Worm (Caenorhabditis elegans) whole organism, mixed stage, embryonic: ENCODE measurements around the gene rab-35.

ENCODE experiments used
- bed-3 ChIP-seq: fragments of 200-800 bp; sonication (Bioruptor generic); optimal IDR thresholded peaks from 3 replicates; lab custom pipeline; 2018; ENCODE audit warnings: mild to moderate bottlenecking, missing genetic modification characterization, moderate library complexity, missing compliant biosample characterization
- blmp-1 ChIP-seq: fragments of 150-350 bp; optimal IDR thresholded peaks from 2 replicates; lab custom pipeline; 2014; ENCODE audit warnings: missing biosample characterization, missing genetic modification characterization
- ceh-39 ChIP-seq: fragments of 150-350 bp; optimal IDR thresholded peaks from 2 replicates; lab custom pipeline; 2014; ENCODE audit warnings: missing biosample characterization, missing genetic modification characterization
- ceh-43 ChIP-seq: fragments of 200-800 bp; sonication (Bioruptor generic); optimal IDR thresholded peaks from 2 replicates; lab custom pipeline; 2018; ENCODE audit warnings: mild to moderate bottlenecking, missing genetic modification characterization, moderate library complexity, missing compliant biosample characterization
- ceh-83 ChIP-seq: fragments of 200-800 bp; sonication (Bioruptor generic); optimal IDR thresholded peaks from 2 replicates; lab custom pipeline; 2018; ENCODE audit warnings: mild to moderate bottlenecking, missing genetic modification characterization, missing compliant biosample characterization
- ces-1 ChIP-seq: fragments of 150-350 bp; optimal IDR thresholded peaks from 2 replicates; lab custom pipeline; 2014; ENCODE audit warnings: missing biosample characterization, missing genetic modification reagents, missing genetic modification characterization
- cnd-1 ChIP-seq: fragments of 200-800 bp; sonication (Bioruptor generic); optimal IDR thresholded peaks from 2 replicates; lab custom pipeline; 2018; ENCODE audit warnings: mild to moderate bottlenecking, missing genetic modification characterization, missing compliant biosample characterization
- drap-1 ChIP-seq: fragments of 200-800 bp; sonication (Bioruptor generic); optimal IDR thresholded peaks from 3 replicates; lab custom pipeline; 2018; ENCODE audit warnings: mild to moderate bottlenecking, missing genetic modification characterization, missing compliant biosample characterization
- elt-1 ChIP-seq: sonication (generic microtip); optimal IDR thresholded peaks from 2 replicates; lab custom pipeline; 2017; ENCODE audit warnings: missing genetic modification characterization, mild to moderate bottlenecking, missing compliant biosample characterization, antibody characterized with exemption, moderate library complexity, borderline replicate concordance; ENCODE audit not compliant: insufficient read depth
- elt-3 ChIP-seq: fragments of 150-350 bp; optimal IDR thresholded peaks from 2 replicates; lab custom pipeline; 2014; ENCODE audit warnings: missing biosample characterization, missing genetic modification characterization
- flh-1 ChIP-seq: fragments of 200-800 bp; sonication (Bioruptor generic); optimal IDR thresholded peaks from 2 replicates; lab custom pipeline; 2018; ENCODE audit warnings: mild to moderate bottlenecking, missing genetic modification characterization, moderate library complexity, missing compliant biosample characterization
- lin-13 ChIP-seq: fragments of 150-350 bp; optimal IDR thresholded peaks from 2 replicates; lab custom pipeline; 2014; ENCODE audit warnings: missing biosample characterization, missing genetic modification characterization
- lin-32 ChIP-seq: fragments of 200-800 bp; sonication (Bioruptor generic); optimal IDR thresholded peaks from 2 replicates; lab custom pipeline; 2018; ENCODE audit warnings: mild to moderate bottlenecking, missing genetic modification characterization, missing compliant biosample characterization
- lsy-2 ChIP-seq: fragments of 150-350 bp; optimal IDR thresholded peaks from 2 replicates; lab custom pipeline; 2014; ENCODE audit warnings: missing biosample characterization, missing genetic modification characterization
- mab-5 ChIP-seq: fragments of 150-350 bp; optimal IDR thresholded peaks from 2 replicates; lab custom pipeline; 2014; ENCODE audit warnings: missing biosample characterization, missing genetic modification characterization
- mep-1 ChIP-seq: fragments of 150-350 bp; optimal IDR thresholded peaks from 2 replicates; lab custom pipeline; 2017; ENCODE audit warnings: missing biosample characterization, missing genetic modification reagents, missing genetic modification characterization, inconsistent platforms
- mls-2 ChIP-seq: sonication (generic microtip); optimal IDR thresholded peaks from 2 replicates; lab custom pipeline; 2016; ENCODE audit warnings: mild to moderate bottlenecking, missing genetic modification characterization, moderate library complexity, missing compliant biosample characterization
- nhr-12 ChIP-seq: fragments of 150-350 bp; optimal IDR thresholded peaks from 2 replicates; lab custom pipeline; 2014; ENCODE audit warnings: missing biosample characterization, missing genetic modification characterization
- nhr-2 ChIP-seq: fragments of 150-350 bp; optimal IDR thresholded peaks from 2 replicates; lab custom pipeline; 2014; ENCODE audit warnings: missing biosample characterization, missing genetic modification characterization
- nhr-237 ChIP-seq: fragments of 150-350 bp; optimal IDR thresholded peaks from 2 replicates; lab custom pipeline; 2014; ENCODE audit warnings: missing biosample characterization, missing genetic modification characterization
- nhr-28 ChIP-seq: fragments of 150-350 bp; optimal IDR thresholded peaks from 2 replicates; lab custom pipeline; 2014; ENCODE audit warnings: missing biosample characterization, missing genetic modification characterization
- nhr-76 ChIP-seq: sonication (generic microtip); optimal IDR thresholded peaks from 2 replicates; lab custom pipeline; 2017; ENCODE audit warnings: missing biosample characterization, missing genetic modification characterization
- pha-4 ChIP-seq: fragments of 150-350 bp; optimal IDR thresholded peaks from 2 replicates; lab custom pipeline; 2018; ENCODE audit warnings: missing biosample characterization, missing genetic modification reagents, missing genetic modification characterization
- sem-2 ChIP-seq: fragments of 200-800 bp; sonication (Bioruptor generic); optimal IDR thresholded peaks from 2 replicates; lab custom pipeline; 2018; ENCODE audit warnings: mild to moderate bottlenecking, missing genetic modification characterization, missing compliant biosample characterization
- snpc-4 ChIP-seq: fragments of 150-350 bp; optimal IDR thresholded peaks from 2 replicates; lab custom pipeline; 2014; ENCODE audit warnings: missing biosample characterization, missing genetic modification characterization
- sptf-1 ChIP-seq: sonication (generic microtip); optimal IDR thresholded peaks from 2 replicates; lab custom pipeline; 2017; ENCODE audit warnings: mild to moderate bottlenecking, missing genetic modification characterization, moderate library complexity, missing compliant biosample characterization
- tbx-8 ChIP-seq: fragments of 200-800 bp; sonication (Bioruptor generic); optimal IDR thresholded peaks from 2 replicates; lab custom pipeline; 2018; ENCODE audit warnings: mild to moderate bottlenecking, missing genetic modification characterization, moderate library complexity, missing compliant biosample characterization
- unc-120 ChIP-seq: sonication (generic microtip); optimal IDR thresholded peaks from 2 replicates; lab custom pipeline; 2017; ENCODE audit warnings: missing genetic modification characterization, missing compliant biosample characterization; ENCODE audit not compliant: poor library complexity, severe bottlenecking
- unc-39 ChIP-seq: fragments of 150-350 bp; optimal IDR thresholded peaks from 2 replicates; lab custom pipeline; 2014; ENCODE audit warnings: missing biosample characterization, missing genetic modification characterization
- ztf-11 ChIP-seq: fragments of 150-350 bp; optimal IDR thresholded peaks from 2 replicates; lab custom pipeline; 2014; ENCODE audit warnings: missing biosample characterization, missing genetic modification characterization

Gene rab-35

ce11 chrIII:11288295-11288694 is 23.1 kb downstream of the rab-35 start:
- TF ChIP-seq nhr-2 (tag; lab: Kevin White, UChicago) (no peak), drap-1 (GFP tag; lab: Kevin White, UChicago) (no peak), pha-4 (tag; lab: Kevin White, UChicago) (no peak), lsy-2 (no peak), elt-1 (no peak), mls-2 (no peak), elt-3 (tag; lab: Kevin White, UChicago) (no peak), unc-39 (tag; lab: Kevin White, UChicago) (no peak), unc-120 (no peak)

DNA sequence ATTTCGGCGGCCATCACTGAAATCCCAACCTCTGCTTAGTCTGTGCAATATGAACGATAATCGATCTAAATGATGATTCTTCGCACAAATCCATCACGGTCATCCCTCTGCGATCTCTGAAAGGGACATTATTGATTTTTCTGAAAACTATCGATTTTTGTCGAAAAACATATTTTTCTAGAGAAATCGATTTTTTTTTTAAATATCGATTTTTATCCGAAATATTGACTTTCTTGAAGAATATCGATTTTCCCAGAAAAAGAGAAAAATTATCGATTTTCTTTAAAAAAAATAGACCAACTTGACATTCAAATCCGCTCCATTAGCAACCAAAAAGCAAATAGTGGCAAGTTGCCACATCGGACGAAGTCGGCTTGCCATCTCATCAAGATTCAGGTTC is 24.0 kb downstream of the rab-35 start:
- TF ChIP-seq ces-1 (GFP tag; lab: Kevin White, UChicago) (no peak), drap-1 (GFP tag; lab: Kevin White, UChicago) (no peak), unc-120 (no peak), nhr-2 (tag; lab: Kevin White, UChicago) (no peak), lin-32 (GFP tag; lab: Kevin White, UChicago) (no peak), ztf-11 (tag; lab: Kevin White, UChicago) (no peak), nhr-76 (tag; lab: Kevin White, UChicago) (no peak), lin-13 (no peak), nhr-12 (tag; lab: Kevin White, UChicago) (no peak), sptf-1 (tag; lab: Kevin White, UChicago) (no peak), elt-1 (no peak)

- TF ChIP-seq ceh-39 (no peak), ceh-43 (GFP tag; lab: Kevin White, UChicago) (no peak), ces-1 (GFP tag; lab: Kevin White, UChicago) (peak; percentile 73), pha-4 (tag; lab: Kevin White, UChicago) (no peak), drap-1 (GFP tag; lab: Kevin White, UChicago) (no peak), lin-32 (GFP tag; lab: Kevin White, UChicago) (no peak), nhr-28 (no peak), lin-13 (no peak), mls-2 (peak; percentile 4)
Measured at ce11 chrIII:11286069-11286468, 25.3 kb downstream of the rab-35 start.

ce11 chrIII:11283648-11284047 is 27.7 kb downstream of the rab-35 start:
- TF ChIP-seq cnd-1 (no peak), unc-39 (tag; lab: Kevin White, UChicago) (no peak), blmp-1 (tag; lab: Kevin White, UChicago) (no peak)

DNA sequence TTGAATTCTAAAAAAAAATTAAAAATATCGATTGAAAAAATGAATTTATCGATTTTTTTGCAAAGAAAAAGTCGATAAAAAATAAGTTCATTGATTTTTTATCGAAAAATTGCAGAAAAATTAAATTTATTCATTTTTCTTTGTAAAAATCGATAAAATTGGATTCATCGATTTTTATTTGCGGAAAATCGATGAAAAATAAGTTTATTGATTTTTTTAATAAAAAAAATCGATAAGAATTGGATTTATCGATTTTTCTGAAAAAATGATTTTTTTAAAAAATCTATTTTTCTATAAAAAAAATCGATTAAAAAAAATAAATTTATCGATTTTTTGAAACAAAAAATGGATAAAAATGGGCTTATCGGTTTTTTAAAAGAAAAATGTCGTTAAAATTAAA is 31.4 kb downstream of the rab-35 start:
- TF ChIP-seq mls-2, result no peak
- no peak for TF ChIP-seq nhr-2 (tag; lab: Kevin White, UChicago)
- TF ChIP-seq nhr-12 (tag; lab: Kevin White, UChicago), result no peak
- no peak for TF ChIP-seq sptf-1 (tag; lab: Kevin White, UChicago)
- peak; percentile 36 for TF ChIP-seq ces-1 (GFP tag; lab: Kevin White, UChicago)
- no peak for TF ChIP-seq snpc-4 (tag; lab: Kevin White, UChicago)
- TF ChIP-seq bed-3 (GFP tag; lab: Kevin White, UChicago), result no peak
- TF ChIP-seq mep-1 (tag; lab: Kevin White, UChicago), result no peak

- TF ChIP-seq sptf-1 (tag; lab: Kevin White, UChicago) (no peak), flh-1 (GFP tag; lab: Kevin White, UChicago) (no peak), sem-2 (no peak), elt-1 (no peak), unc-39 (tag; lab: Kevin White, UChicago) (no peak), nhr-237 (tag; lab: Kevin White, UChicago) (no peak), mab-5 (tag; lab: Kevin White, UChicago) (no peak), lin-32 (GFP tag; lab: Kevin White, UChicago) (no peak), drap-1 (GFP tag; lab: Kevin White, UChicago) (no peak), snpc-4 (tag; lab: Kevin White, UChicago) (no peak), tbx-8 (GFP tag; lab: Kevin White, UChicago) (no peak), nhr-76 (tag; lab: Kevin White, UChicago) (no peak), ceh-83 (GFP tag; lab: Kevin White, UChicago) (no peak), ztf-11 (tag; lab: Kevin White, UChicago) (no peak)
Measured at ce11 chrIII:11278817-11279216, 32.5 kb downstream of the rab-35 start, which contains the start of gene Y47D3A.21. Gene Y47D3A.21, minus strand, starts transcription at chrIII:11278917.
